Worm (Caenorhabditis elegans) whole organism, young adult: ENCODE results near the gene W09G12.7.

Source experiments
- C06A6.2 ChIP-seq: fragments of 200-800 bp; sonication (Bioruptor generic); conservative IDR thresholded peaks from 2 replicates; pipeline ENCODE4 v1.3.6; 2022; ENCODE audit warnings: missing genetic modification characterization, missing compliant biosample characterization
- F10E7.11 ChIP-seq: sonication (generic microtip); optimal IDR thresholded peaks from 2 replicates; lab custom pipeline; 2017; ENCODE audit warnings: mild to moderate bottlenecking, missing genetic modification characterization, moderate library complexity, missing compliant biosample characterization
- F57A8.1 ChIP-seq: fragments of 200-800 bp; sonication (Bioruptor generic); optimal IDR thresholded peaks from 2 replicates; lab custom pipeline; 2018; ENCODE audit warnings: mild to moderate bottlenecking, missing genetic modification characterization, moderate library complexity, missing compliant biosample characterization
- F57C9.4 ChIP-seq: sonication (generic microtip); optimal IDR thresholded peaks from 2 replicates; lab custom pipeline; 2017; ENCODE audit warnings: mild to moderate bottlenecking, missing genetic modification characterization, missing compliant biosample characterization
- K12H6.12 ChIP-seq: fragments of 200-800 bp; sonication (Bioruptor generic); optimal IDR thresholded peaks from 2 replicates; lab custom pipeline; 2018; ENCODE audit warnings: mild to moderate bottlenecking, missing genetic modification characterization, missing compliant biosample characterization
- T07F8.4 ChIP-seq: sonication (generic microtip); optimal IDR thresholded peaks from 2 replicates; lab custom pipeline; 2016; ENCODE audit warnings: mild to moderate bottlenecking, missing genetic modification characterization, moderate library complexity, missing compliant biosample characterization
- T26A5.8 ChIP-seq: sonication (generic microtip); optimal IDR thresholded peaks from 2 replicates; lab custom pipeline; 2016; ENCODE audit warnings: missing genetic modification characterization, missing compliant biosample characterization
- Y53G8AR.9 ChIP-seq: fragments of 200-800 bp; sonication (Bioruptor generic); conservative IDR thresholded peaks from 2 replicates; pipeline ENCODE4 v1.3.6; 2022; ENCODE audit warnings: missing genetic modification reagents, missing genetic modification characterization, missing compliant biosample characterization
- Y67H2A.10 ChIP-seq: fragments of 200-800 bp; sonication (Bioruptor generic); conservative IDR thresholded peaks from 2 replicates; pipeline ENCODE4 v1.3.6; 2022; ENCODE audit warnings: missing genetic modification reagents, missing genetic modification characterization, missing compliant biosample characterization
- attf-3 ChIP-seq: fragments of 200-800 bp; sonication (Bioruptor generic); conservative IDR thresholded peaks from 2 replicates; pipeline ENCODE4 v1.3.6; 2022; ENCODE audit warnings: missing genetic modification reagents, missing genetic modification characterization, missing compliant biosample characterization
- bed-2 ChIP-seq: fragments of 200-800 bp; sonication (Bioruptor generic); IDR thresholded peaks from 2 replicates; pipeline ENCODE4 v1.3.6; 2022; ENCODE audit warnings: missing genetic modification reagents, missing genetic modification characterization, missing compliant biosample characterization
- ceh-40 ChIP-seq: fragments of 200-800 bp; sonication (Bioruptor generic); IDR thresholded peaks from 2 replicates; pipeline ENCODE4 v1.3.6; 2022; ENCODE audit warnings: missing genetic modification characterization, missing compliant biosample characterization
- ceh-58 ChIP-seq: fragments of 200-800 bp; sonication (Bioruptor generic); IDR thresholded peaks from 2 replicates; pipeline ENCODE4 v1.3.6; 2022; ENCODE audit warnings: missing genetic modification characterization, missing compliant biosample characterization
- die-1 ChIP-seq: sonication (generic microtip); optimal IDR thresholded peaks from 2 replicates; lab custom pipeline; 2016; ENCODE audit warnings: missing genotype, mild to moderate bottlenecking, missing genetic modification characterization, missing compliant biosample characterization
- egrh-3 ChIP-seq: fragments of 200-800 bp; sonication (Bioruptor generic); IDR thresholded peaks from 2 replicates; pipeline ENCODE4 v1.3.6; 2022; ENCODE audit warnings: missing genetic modification reagents, missing genetic modification characterization, missing compliant biosample characterization
- ekl-4 ChIP-seq: fragments of 200-800 bp; sonication (Bioruptor generic); IDR thresholded peaks from 2 replicates; pipeline ENCODE4 v1.3.6; 2022; ENCODE audit warnings: missing genetic modification reagents, missing genetic modification characterization, missing compliant biosample characterization
- fkh-3 ChIP-seq: sonication (generic microtip); optimal IDR thresholded peaks from 2 replicates; lab custom pipeline; 2016; ENCODE audit warnings: mild to moderate bottlenecking, missing genetic modification characterization, missing compliant biosample characterization
- gei-17 ChIP-seq: fragments of 200-800 bp; sonication (Bioruptor generic); optimal IDR thresholded peaks from 2 replicates; lab custom pipeline; 2018; ENCODE audit warnings: mild to moderate bottlenecking, missing genetic modification characterization, missing compliant biosample characterization
- hrde-1 ChIP-seq: sonication (generic microtip); optimal IDR thresholded peaks from 2 replicates; lab custom pipeline; 2016; ENCODE audit warnings: missing genetic modification characterization, mild to moderate bottlenecking, missing compliant biosample characterization, moderate library complexity, missing genotype, missing genetic modification reagents, borderline replicate concordance
- lin-35 ChIP-seq, 3 experiments: fragments of 150-350 bp in 2 of 3; sonication (generic microtip) in 1 of 3; optimal IDR thresholded peaks; 2 replicates each; lab custom pipeline; 2014 to 2018; ENCODE audit warnings: missing biosample characterization in 3 of 3, missing genetic modification characterization in 3 of 3, missing genetic modification reagents in 3 of 3
- lin-40 ChIP-seq: sonication (generic microtip); optimal IDR thresholded peaks from 2 replicates; lab custom pipeline; 2016; ENCODE audit warnings: missing genetic modification characterization, mild to moderate bottlenecking, missing compliant biosample characterization, missing genotype, missing genetic modification reagents
- madf-3 ChIP-seq: fragments of 200-800 bp; sonication (Bioruptor generic); IDR thresholded peaks from 2 replicates; pipeline ENCODE4 v1.3.6; 2022; ENCODE audit warnings: missing genetic modification reagents, missing genetic modification characterization, missing compliant biosample characterization
- madf-6 ChIP-seq: fragments of 200-800 bp; sonication (Bioruptor generic); IDR thresholded peaks from 2 replicates; pipeline ENCODE4 v1.3.6; 2022; ENCODE audit warnings: missing genetic modification reagents, missing genetic modification characterization, missing compliant biosample characterization
- mes-4 ChIP-seq: sonication (generic microtip); optimal IDR thresholded peaks from 2 replicates; lab custom pipeline; 2016; ENCODE audit warnings: missing genotype, missing genetic modification characterization, missing compliant biosample characterization
- nfya-2 ChIP-seq: fragments of 200-800 bp; sonication (Bioruptor generic); IDR thresholded peaks from 2 replicates; pipeline ENCODE4 v1.3.6; 2022; ENCODE audit warnings: missing genetic modification reagents, missing genetic modification characterization, missing compliant biosample characterization
- pbrm-1 ChIP-seq: fragments of 200-800 bp; sonication (Bioruptor generic); IDR thresholded peaks from 2 replicates; pipeline ENCODE4 v1.3.6; 2022; ENCODE audit warnings: missing genetic modification reagents, missing genetic modification characterization, missing compliant biosample characterization
- rec-8 ChIP-seq, 2 experiments: sonication (generic microtip); optimal IDR thresholded peaks; 2 replicates each; lab custom pipeline; 2016; ENCODE audit warnings: mild to moderate bottlenecking in 2 of 2, missing genetic modification characterization in 2 of 2, missing genetic modification reagents in 2 of 2, missing genotype in 2 of 2, missing biosample characterization in 1 of 2, missing compliant biosample characterization in 1 of 2, moderate library complexity in 1 of 2
- sea-2 ChIP-seq: fragments of 200-800 bp; sonication (Bioruptor generic); IDR thresholded peaks from 2 replicates; pipeline ENCODE4 v1.3.6; 2022; ENCODE audit warnings: missing genetic modification characterization, missing compliant biosample characterization
- snpc-1.1 ChIP-seq: sonication (generic microtip); optimal IDR thresholded peaks from 2 replicates; lab custom pipeline; 2017; ENCODE audit warnings: missing genetic modification characterization, mild to moderate bottlenecking, missing compliant biosample characterization, antibody characterized with exemption, moderate library complexity, missing genotype, missing genetic modification reagents; ENCODE audit not compliant: insufficient read depth
- snpc-1.3 ChIP-seq: sonication (generic microtip); optimal IDR thresholded peaks from 2 replicates; lab custom pipeline; 2017; ENCODE audit warnings: missing genetic modification characterization, mild to moderate bottlenecking, missing compliant biosample characterization, antibody characterized with exemption, moderate library complexity, missing genotype, missing genetic modification reagents; ENCODE audit not compliant: insufficient read depth
- snpc-3.4 ChIP-seq: sonication (generic microtip); optimal IDR thresholded peaks from 2 replicates; lab custom pipeline; 2017; ENCODE audit warnings: missing genetic modification characterization, mild to moderate bottlenecking, missing compliant biosample characterization, antibody characterized with exemption, moderate library complexity, missing genotype, missing genetic modification reagents
- sptf-2 ChIP-seq: fragments of 200-800 bp; sonication (Bioruptor generic); optimal IDR thresholded peaks from 2 replicates; lab custom pipeline; 2018; ENCODE audit warnings: mild to moderate bottlenecking, missing genetic modification characterization, missing compliant biosample characterization
- unc-62 ChIP-seq: fragments of 150-350 bp; optimal IDR thresholded peaks from 2 replicates; lab custom pipeline; 2014; ENCODE audit warnings: missing biosample characterization, missing genetic modification reagents, missing genetic modification characterization
- zfh-2 ChIP-seq: fragments of 200-800 bp; sonication (Bioruptor generic); conservative IDR thresholded peaks from 2 replicates; pipeline ENCODE4 v1.3.6; 2022; ENCODE audit warnings: missing genetic modification reagents, missing genetic modification characterization, missing compliant biosample characterization
- ztf-18 ChIP-seq: sonication (generic microtip); optimal IDR thresholded peaks from 2 replicates; lab custom pipeline; 2016; ENCODE audit warnings: missing genotype, mild to moderate bottlenecking, missing genetic modification characterization, missing compliant biosample characterization
- ztf-6 ChIP-seq: fragments of 200-800 bp; sonication (Bioruptor generic); IDR thresholded peaks from 2 replicates; pipeline ENCODE4 v1.3.6; 2022; ENCODE audit warnings: missing genetic modification reagents, missing genetic modification characterization, missing compliant biosample characterization

W09G12.7 gene

DNA sequence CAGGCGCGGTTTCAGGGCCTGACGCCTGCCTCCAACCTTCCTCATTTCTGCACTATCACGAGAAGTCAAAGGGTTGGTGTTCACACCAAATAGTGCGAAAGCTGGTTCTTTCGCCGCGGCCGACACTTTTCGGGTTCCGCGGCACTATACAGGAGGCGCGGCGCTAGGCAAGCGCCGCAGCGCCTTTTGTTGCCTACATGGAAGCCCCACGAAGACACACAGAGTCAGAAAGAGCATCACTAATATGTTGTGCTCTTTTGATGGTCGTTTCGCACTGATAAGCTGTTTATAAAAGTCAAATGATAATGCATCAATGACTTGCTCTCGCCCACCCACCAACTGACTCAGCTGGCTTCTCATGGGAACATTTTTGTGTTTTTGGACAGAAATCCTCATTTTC lies 17.0 kb upstream of the W09G12.7 start (continued):
- TF ChIP-seq attf-3 (GFP tag; lab: Robert Waterston, UW) (no peak), madf-3 (GFP tag; lab: Robert Waterston, UW) (no peak), lin-40 (tag; lab: Kevin White, UChicago) (no peak), die-1 (tag; lab: Kevin White, UChicago) (no peak), mes-4 (tag; lab: Kevin White, UChicago) (no peak), unc-62 (GFP tag; lab: Kevin White, UChicago) (no peak), sea-2 (GFP tag; lab: Robert Waterston, UW) (no peak), fkh-3 (tag; lab: Kevin White, UChicago) (no peak), F10E7.11 (tag; lab: Kevin White, UChicago) (no peak), madf-6 (GFP tag; lab: Robert Waterston, UW) (no peak), pbrm-1 (GFP tag; lab: Robert Waterston, UW) (no peak), zfh-2 (GFP tag; lab: Robert Waterston, UW) (peak; percentile 69; the same call in 1 of the 2 replicates), egrh-3 (GFP tag; lab: Robert Waterston, UW) (0 out of 2 replicates have a peak, but pooled peaks have one; percentile 23)

DNA sequence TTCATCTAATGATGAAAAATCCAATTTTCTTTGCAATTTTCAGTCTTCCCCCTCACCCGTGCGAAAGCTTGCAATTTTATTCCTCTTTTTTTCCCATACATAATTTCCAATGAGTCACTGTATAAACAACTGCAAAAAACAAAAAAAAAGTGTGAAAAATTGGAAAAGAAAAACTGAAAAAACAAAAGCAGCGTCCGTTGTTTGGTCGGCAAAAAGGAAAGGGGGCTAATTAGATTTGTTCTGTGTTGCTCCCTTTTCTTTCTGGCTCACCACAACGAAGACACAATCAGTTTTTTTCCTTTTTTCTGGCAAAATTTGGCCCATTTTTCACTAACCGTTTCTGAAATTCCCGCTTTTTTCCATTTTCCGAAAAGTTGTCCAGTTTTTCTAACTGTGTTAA lies 16.5 kb upstream of the W09G12.7 start:
- TF ChIP-seq ztf-6 (GFP tag; lab: Robert Waterston, UW) (no peak), K12H6.12 (tag; lab: Kevin White, UChicago) (no peak), sptf-2 (no peak), bed-2 (GFP tag; lab: Robert Waterston, UW) (no peak), rec-8 (tag; optimal IDR thresholded peaks at IDR 0.05; lab: Kevin White, UChicago) (no peak)

DNA sequence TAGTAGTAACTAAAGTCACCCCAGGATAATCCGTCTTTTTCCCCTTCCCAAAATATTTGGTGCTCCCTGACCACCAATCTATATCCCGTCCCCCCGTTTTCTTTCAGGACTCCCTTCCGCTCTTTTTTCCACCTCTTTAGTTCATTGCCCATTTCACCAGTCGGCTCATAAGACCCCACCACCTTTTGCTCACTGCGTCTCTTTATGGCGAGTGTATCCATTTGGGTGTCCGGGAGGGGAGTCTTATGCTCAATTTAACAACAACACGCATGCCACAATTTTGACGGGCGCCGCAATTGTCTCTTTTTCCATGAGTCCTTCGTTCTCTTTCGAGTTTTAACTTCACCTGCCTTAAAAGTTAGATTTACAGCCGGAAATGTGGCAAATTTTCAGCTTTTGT lies 15.7 kb upstream of the W09G12.7 start:
- no peak for TF ChIP-seq ceh-58 (GFP tag; lab: Robert Waterston, UW)
- TF ChIP-seq snpc-3.4: no peak
- no peak for TF ChIP-seq Y67H2A.10 (GFP tag; lab: Robert Waterston, UW)
- no peak for TF ChIP-seq nfya-2 (GFP tag; lab: Robert Waterston, UW)
- TF ChIP-seq ceh-40 (GFP tag; lab: Robert Waterston, UW): no peak
- TF ChIP-seq snpc-1.1 (tag; lab: Kevin White, UChicago): no peak
- TF ChIP-seq ztf-18 (tag; lab: Kevin White, UChicago): no peak
- TF ChIP-seq C06A6.2 (GFP tag; lab: Robert Waterston, UW): no peak
- TF ChIP-seq ekl-4 (GFP tag; lab: Robert Waterston, UW): no peak
- no peak for TF ChIP-seq F57A8.1 (GFP tag; lab: Kevin White, UChicago)
- TF ChIP-seq lin-35 (GFP tag; optimal IDR thresholded peaks at IDR 0.05; lab: Kevin White, UChicago): no peak
- TF ChIP-seq Y53G8AR.9 (GFP tag; lab: Robert Waterston, UW): no peak
- no peak for TF ChIP-seq T26A5.8 (tag; lab: Kevin White, UChicago)
- TF ChIP-seq F57C9.4 (tag; lab: Kevin White, UChicago): no peak
- no peak for TF ChIP-seq gei-17
- no peak for TF ChIP-seq hrde-1 (tag; lab: Kevin White, UChicago)
- TF ChIP-seq T07F8.4 (tag; lab: Kevin White, UChicago): no peak
- no peak for TF ChIP-seq bed-2 (GFP tag; lab: Robert Waterston, UW)
- no peak for TF ChIP-seq snpc-1.3
